Worm (Caenorhabditis elegans): ENCODE data around the gene C16C8.7.

Gene C16C8.7

ce11 chrII:3429400-3429799 is 30.5 kb downstream of the C16C8.7 start, which contains the start of gene C16C8.18:
Gene C16C8.18, plus strand, starts transcription at chrII:3429700.
- TF ChIP-seq pha-4 (tag; optimal IDR thresholded peaks at IDR 0.05) (no peak), fkh-2 (tag; optimal IDR thresholded peaks at IDR 0.05) (no peak), nhr-67 (tag; optimal IDR thresholded peaks at IDR 0.05) (no peak), fkh-10 (GFP tag; optimal IDR thresholded peaks at IDR 0.05) (no peak), sea-2 (GFP tag; optimal IDR thresholded peaks at IDR 0.05) (no peak), lin-39 (tag; optimal IDR thresholded peaks at IDR 0.05) (no peak), elt-3 (tag; optimal IDR thresholded peaks at IDR 0.05) (no peak), egl-5 (tag; optimal IDR thresholded peaks at IDR 0.05) (no peak), unc-39 (tag; optimal IDR thresholded peaks at IDR 0.05) (no peak), elt-1 (tag; optimal IDR thresholded peaks at IDR 0.05) (no peak)

- TF ChIP-seq ceh-28 (tag; optimal IDR thresholded peaks at IDR 0.05) (no peak), tbx-2 (tag; optimal IDR thresholded peaks at IDR 0.05) (no peak), fkh-10 (GFP tag; optimal IDR thresholded peaks at IDR 0.05) (peak; percentile 3), ceh-9 (tag; optimal IDR thresholded peaks at IDR 0.05) (no peak), R02D3.7 (tag; optimal IDR thresholded peaks at IDR 0.05) (no peak), nhr-12 (tag; optimal IDR thresholded peaks at IDR 0.05) (no peak), unc-62 (GFP tag; optimal IDR thresholded peaks at IDR 0.05) (no peak), egl-27 (tag; optimal IDR thresholded peaks at IDR 0.05) (no peak), jun-1 (tag; optimal IDR thresholded peaks at IDR 0.05) (no peak), fkh-2 (tag; optimal IDR thresholded peaks at IDR 0.05) (no peak), nhr-11 (tag; optimal IDR thresholded peaks at IDR 0.05) (no peak), ztf-4 (tag; optimal IDR thresholded peaks at IDR 0.05) (no peak), nhr-28 (tag; optimal IDR thresholded peaks at IDR 0.05) (no peak), unc-39 (tag; optimal IDR thresholded peaks at IDR 0.05) (no peak), ama-1 (optimal IDR thresholded peaks at IDR 0.05) (no peak), ZK546.5 (tag; optimal IDR thresholded peaks at IDR 0.05) (no peak), sea-2 (GFP tag; optimal IDR thresholded peaks at IDR 0.05) (peak; percentile 20), ztf-11 (tag; optimal IDR thresholded peaks at IDR 0.05) (no peak), nhr-43 (tag; optimal IDR thresholded peaks at IDR 0.05; ENCODE audit: poor library complexity, severe bottlenecking) (no peak), nhr-67 (tag; optimal IDR thresholded peaks at IDR 0.05) (no peak), skn-1 (tag; optimal IDR thresholded peaks at IDR 0.05) (no peak), nhr-25 (tag; optimal IDR thresholded peaks at IDR 0.05) (no peak), ceh-82 (tag; optimal IDR thresholded peaks at IDR 0.05) (no peak), pha-4 (tag; optimal IDR thresholded peaks at IDR 0.05) (no peak), lin-39 (tag; optimal IDR thresholded peaks at IDR 0.05) (peak; percentile 72), zag-1 (tag; optimal IDR thresholded peaks at IDR 0.05) (no peak), elt-1 (tag; optimal IDR thresholded peaks at IDR 0.05) (no peak), lsy-12 (tag; optimal IDR thresholded peaks at IDR 0.05) (no peak), nhr-237 (tag; optimal IDR thresholded peaks at IDR 0.05) (no peak), egl-5 (tag; optimal IDR thresholded peaks at IDR 0.05) (no peak), elt-3 (tag; optimal IDR thresholded peaks at IDR 0.05) (no peak), daf-12 (tag; optimal IDR thresholded peaks at IDR 0.05) (no peak), nhr-23 (tag; optimal IDR thresholded peaks at IDR 0.05) (no peak), snpc-4 (tag; optimal IDR thresholded peaks at IDR 0.05) (peak; percentile 19), fos-1 (tag; optimal IDR thresholded peaks at IDR 0.05) (no peak), nhr-77 (tag; optimal IDR thresholded peaks at IDR 0.05) (no peak), nhr-76 (tag; optimal IDR thresholded peaks at IDR 0.05) (no peak), nfya-1 (tag; optimal IDR thresholded peaks at IDR 0.05; ENCODE audit: insufficient read depth) (peak; percentile 60), aly-2 (tag; optimal IDR thresholded peaks at IDR 0.05) (no peak), mdl-1 (tag; optimal IDR thresholded peaks at IDR 0.05) (no peak), eor-1 (tag; optimal IDR thresholded peaks at IDR 0.05) (no peak), lin-15B (tag; optimal IDR thresholded peaks at IDR 0.05) (no peak), mml-1 (tag; optimal IDR thresholded peaks at IDR 0.05) (no peak), pqm-1 (tag; optimal IDR thresholded peaks at IDR 0.05) (no peak), elt-2 (tag; optimal IDR thresholded peaks at IDR 0.05) (no peak), hmg-11 (tag; optimal IDR thresholded peaks at IDR 0.05) (peak; percentile 66), ceh-16 (tag; optimal IDR thresholded peaks at IDR 0.05) (no peak)
Observed at ce11 chrII:3428158-3428704, 31.7 kb downstream of the C16C8.7 start.

Measured in whole organism, L3 larva.